Worm (Caenorhabditis elegans) whole organism, dauer: Measurements from ENCODE around the gene dgn-3.
"Not testable (repeated sequence)": the region's sequence is repeated elsewhere in the genome, so short reads cannot be mapped to it uniquely, and the experiment has no call there.

ENCODE experiments used
- unc-62 ChIP-seq: sonication (generic microtip); optimal IDR thresholded peaks from 2 replicates; lab custom pipeline; 2017; ENCODE audit warnings: missing biosample characterization, missing genetic modification reagents, missing genetic modification characterization

dgn-3 gene

ce11 chrX:1729558-1729957 lies at the start of gene dgn-3:
dgn-3 (plus strand) TSS chrX:1729858.
- TF ChIP-seq unc-62 (GFP tag; lab: Kevin White, UChicago) = no peak

ce11 chrX:1682558-1682957 lies 47.1 kb upstream of the dgn-3 start, which contains the start of gene meg-4:
meg-4 (plus strand) TSS chrX:1682954.
- TF ChIP-seq unc-62 (GFP tag; lab: Kevin White, UChicago) = no peak

- not testable (repeated sequence) for TF ChIP-seq unc-62 (GFP tag; lab: Kevin White, UChicago)
Observed at ce11 chrX:1687079-1687478, 42.6 kb upstream of the dgn-3 start, which contains the start of gene C36C9.11. C36C9.11 (plus strand) TSS chrX:1687379.

ce11 chrX:1689996-1690395 lies 39.7 kb upstream of the dgn-3 start, which contains the start of gene C36C9.12:
C36C9.12 (minus strand) TSS chrX:1690096.
- not testable (repeated sequence) for TF ChIP-seq unc-62 (GFP tag; lab: Kevin White, UChicago)

ce11 chrX:1690894-1691293 lies 38.8 kb upstream of the dgn-3 start, which contains the start of gene C36C9.6:
C36C9.6 (minus strand) TSS chrX:1690994.
- not testable (repeated sequence) for TF ChIP-seq unc-62 (GFP tag; lab: Kevin White, UChicago)

- not testable (repeated sequence) for TF ChIP-seq unc-62 (GFP tag; lab: Kevin White, UChicago)
Observed at ce11 chrX:1696879-1697278, 32.8 kb upstream of the dgn-3 start, which contains the start of gene C36C9.4. C36C9.4 (minus strand) TSS chrX:1696979.

- TF ChIP-seq unc-62 (GFP tag; lab: Kevin White, UChicago) = no peak
Observed at ce11 chrX:1698476-1698875, 31.2 kb upstream of the dgn-3 start.

ce11 chrX:1703049-1703448 lies 26.6 kb upstream of the dgn-3 start:
- no peak for TF ChIP-seq unc-62 (GFP tag; lab: Kevin White, UChicago)

ce11 chrX:1703840-1704239 lies 25.8 kb upstream of the dgn-3 start, which contains the start of gene C36C9.5:
C36C9.5 (minus strand) TSS chrX:1703940.
- no peak for TF ChIP-seq unc-62 (GFP tag; lab: Kevin White, UChicago)

- no peak for TF ChIP-seq unc-62 (GFP tag; lab: Kevin White, UChicago)
Observed at ce11 chrX:1706538-1706937, 23.1 kb upstream of the dgn-3 start, which contains the start of gene F07G6.5. F07G6.5 (minus strand) TSS chrX:1706638.

- no peak for TF ChIP-seq unc-62 (GFP tag; lab: Kevin White, UChicago)
Observed at ce11 chrX:1712538-1712937, 17.1 kb upstream of the dgn-3 start, which contains the start of gene fbxa-52. fbxa-52 (minus strand) TSS chrX:1712638.

ce11 chrX:1718479-1718878 lies 11.2 kb upstream of the dgn-3 start, which contains the start of gene fbxa-53:
fbxa-53 (minus strand) TSS chrX:1718579.
- TF ChIP-seq unc-62 (GFP tag; lab: Kevin White, UChicago) = no peak

- no peak for TF ChIP-seq unc-62 (GFP tag; lab: Kevin White, UChicago)
Observed at ce11 chrX:1720359-1720758, 9.3 kb upstream of the dgn-3 start, which contains the start of gene F07G6.8. F07G6.8 (minus strand) TSS chrX:1720459.

- no peak for TF ChIP-seq unc-62 (GFP tag; lab: Kevin White, UChicago)
Observed at ce11 chrX:1727056-1727455, 2.6 kb upstream of the dgn-3 start, which contains the start of gene F07G6.2. F07G6.2 (plus strand) TSS chrX:1727356.

- no peak for TF ChIP-seq unc-62 (GFP tag; lab: Kevin White, UChicago)
Observed at ce11 chrX:1735941-1736340, 6.3 kb downstream of the dgn-3 start, which contains the start of gene F07G6.12. F07G6.12 (plus strand) TSS chrX:1736241.

ce11 chrX:1737606-1738005 lies 7.9 kb downstream of the dgn-3 start, which contains the start of gene F07G6.10:
F07G6.10 (plus strand) TSS chrX:1737906.
- no peak for TF ChIP-seq unc-62 (GFP tag; lab: Kevin White, UChicago)

- TF ChIP-seq unc-62 (GFP tag; lab: Kevin White, UChicago) = not testable (repeated sequence)
Observed at ce11 chrX:1742530-1742929, 12.9 kb downstream of the dgn-3 start, which contains the start of gene Y75D11A.2. Y75D11A.2 (plus strand) TSS chrX:1742830.
